Fruit fly (Drosophila melanogaster) Kc167 (cell line): ENCODE data around the gene Myb.

Source experiments
- Myc ChIP-seq: fragments of >200 bp; optimal IDR thresholded peaks from 2 replicates; lab custom pipeline; 2017; ENCODE audit warnings: missing external identifiers
- insv ChIP-seq: fragments of >200 bp; optimal IDR thresholded peaks from 3 replicates; lab custom pipeline; 2018; ENCODE audit warnings: missing external identifiers
- psq ChIP-seq: fragments of >200 bp; optimal IDR thresholded peaks from 2 replicates; lab custom pipeline; 2017; ENCODE audit warnings: missing external identifiers
- ttk ChIP-seq: sonication (Bioruptor generic); optimal IDR thresholded peaks from 2 replicates; lab custom pipeline; 2017; ENCODE audit warnings: missing external identifiers

DNA sequence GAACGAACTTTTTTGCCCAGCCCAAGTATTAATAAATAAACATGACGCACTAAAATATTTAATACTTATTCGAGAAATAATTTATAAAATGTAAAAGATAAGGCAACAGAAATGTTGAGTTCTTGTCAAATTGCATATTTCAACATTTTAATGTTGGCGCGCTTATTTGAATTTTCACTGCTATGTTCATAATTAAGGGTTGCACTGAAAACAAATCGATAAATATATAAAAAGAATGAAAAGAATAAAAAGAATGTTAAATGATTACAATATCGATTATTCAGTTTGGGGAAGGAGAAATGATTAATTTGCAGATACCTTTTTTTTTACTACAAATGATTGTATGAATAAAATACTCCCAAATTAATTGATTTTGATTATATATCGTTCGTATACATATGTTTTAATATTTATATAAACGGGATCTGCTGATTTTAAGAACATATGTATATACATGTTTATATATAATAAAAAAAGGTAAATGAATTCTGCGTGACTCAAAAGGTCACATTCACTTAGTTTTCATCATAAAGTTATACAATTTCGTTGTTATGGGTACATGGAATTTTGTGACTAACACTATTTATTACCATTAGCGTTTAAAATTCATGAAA is 9.3 kb upstream of the Myb start:
- TF ChIP-seq Myc (lab: Kevin White, UChicago): no peak
- TF ChIP-seq insv (lab: Kevin White, UChicago): no peak
- no peak for TF ChIP-seq ttk (lab: Kevin White, UChicago)
- TF ChIP-seq psq (lab: Kevin White, UChicago): no peak
